ENCODE assay signal across 4 fruit fly cellular contexts in genomic region chr3R:10282077-10282476, dm6.
TF ChIP-seq lines count a peak whose summit lies in the region.

No protein-coding gene starts in this region.

- no peak for TF ChIP-seq CTCF in whole organism, embryonic (GFP tag; optimal IDR thresholded peaks at IDR 0.05; lab: Kevin White, UChicago)

TF ChIP-seq in whole organism, adult, 20 proteins besides CTCF, POLR2A, EP300 and RAD21:
- peak; percentile 2 for TF ChIP-seq tj (GFP tag; optimal IDR thresholded peaks at IDR 0.05; lab: Kevin White, UChicago)
- peak; percentile 5 for TF ChIP-seq kay (GFP tag; lab: Kevin White, UChicago; ENCODE audit: borderline replicate concordance)
- TF ChIP-seq CG14711 (tag; optimal IDR thresholded peaks at IDR 0.05; lab: Kevin White, UChicago) = no peak
TF ChIP-seq in whole organism, adult: peak in this region for 2.

TF ChIP-seq in whole organism, embryonic, 481 proteins besides CTCF, POLR2A, EP300 and RAD21:
- peak; percentile 75 for TF ChIP-seq Drgx (GFP tag; IDR thresholded peaks at IDR 0.05; lab: Robert Waterston, UW)
- no peak for TF ChIP-seq mirr (GFP tag; optimal IDR thresholded peaks at IDR 0.05; lab: Kevin White, UChicago)
- peak; percentile 7 for TF ChIP-seq Ets65A (GFP tag; lab: Kevin White, UChicago)
- TF ChIP-seq CG2889 (GFP tag; IDR thresholded peaks at IDR 0.05; lab: Robert Waterston, UW) = no peak
- peak; percentile 26 for TF ChIP-seq Hr39 (optimal IDR thresholded peaks at IDR 0.05; lab: Kevin White, UChicago)

TF ChIP-seq in whole organism, prepupa, 60 proteins besides CTCF, POLR2A, EP300 and RAD21:
- no peak for TF ChIP-seq CG32006 (GFP tag; optimal IDR thresholded peaks at IDR 0.05; lab: Kevin White, UChicago)
- TF ChIP-seq Gug (GFP tag; IDR thresholded peaks at IDR 0.05; lab: Robert Waterston, UW) = no peak
- TF ChIP-seq CG6163 (GFP tag; IDR thresholded peaks at IDR 0.05; lab: Robert Waterston, UW) = peak; percentile 61; the same call in 2 of the 3 replicates
- TF ChIP-seq dac (GFP tag; optimal IDR thresholded peaks at IDR 0.05; lab: Kevin White, UChicago) = no peak
- peak; percentile 68 for TF ChIP-seq CG6276 (GFP tag; optimal IDR thresholded peaks at IDR 0.05; lab: Kevin White, UChicago)
- peak; percentile 13 for TF ChIP-seq Hr4 (GFP tag; optimal IDR thresholded peaks at IDR 0.05; lab: Kevin White, UChicago)
- TF ChIP-seq CG8119 (GFP tag; IDR thresholded peaks at IDR 0.05; lab: Robert Waterston, UW) = peak; percentile 82
- TF ChIP-seq Ets21C (GFP tag; optimal IDR thresholded peaks at IDR 0.05; lab: Kevin White, UChicago) = no peak
- TF ChIP-seq CG15336 (GFP tag; IDR thresholded peaks at IDR 0.05; lab: Robert Waterston, UW) = peak; percentile 70
- TF ChIP-seq Lpt (GFP tag; optimal IDR thresholded peaks at IDR 0.05; lab: Kevin White, UChicago) = peak; percentile 59
- TF ChIP-seq CG11294 (GFP tag; IDR thresholded peaks at IDR 0.05; lab: Robert Waterston, UW) = peak; percentile 24; the same call in 1 of the 2 replicates
- TF ChIP-seq eg (GFP tag; IDR thresholded peaks at IDR 0.05; lab: Robert Waterston, UW) = peak; percentile 87
TF ChIP-seq in whole organism, prepupa: peak in this region for 8.

TF ChIP-seq in whole organism, pupa, 21 proteins besides CTCF, POLR2A, EP300 and RAD21:
- no peak for TF ChIP-seq CG13204 (GFP tag; optimal IDR thresholded peaks at IDR 0.05; lab: Kevin White, UChicago)
- no peak for TF ChIP-seq CG10348 (GFP tag; IDR thresholded peaks at IDR 0.05; lab: Robert Waterston, UW)
- TF ChIP-seq CG8301 (tag; optimal IDR thresholded peaks at IDR 0.05; lab: Kevin White, UChicago) = no peak
- peak; percentile 30 for TF ChIP-seq Pif1A (GFP tag; optimal IDR thresholded peaks at IDR 0.05; lab: Kevin White, UChicago)
- TF ChIP-seq CG15710 (tag; optimal IDR thresholded peaks at IDR 0.05; lab: Kevin White, UChicago) = no peak
- TF ChIP-seq CG32121 (GFP tag; IDR thresholded peaks at IDR 0.05; lab: Robert Waterston, UW) = peak; percentile 84
- peak; percentile 76 for TF ChIP-seq CG12605 (GFP tag; IDR thresholded peaks at IDR 0.05; lab: Robert Waterston, UW)
- no peak for TF ChIP-seq EcR (GFP tag; optimal IDR thresholded peaks at IDR 0.05; lab: Kevin White, UChicago)
- 0 out of 2 replicates have a peak, but pooled peaks have one; percentile 8 for TF ChIP-seq rn (GFP tag; IDR thresholded peaks at IDR 0.05; lab: Robert Waterston, UW)
- TF ChIP-seq fd96Ca (GFP tag; IDR thresholded peaks at IDR 0.05; lab: Robert Waterston, UW) = peak; percentile 49; the same call in 2 of the 3 replicates
- TF ChIP-seq Pif1B (GFP tag; optimal IDR thresholded peaks at IDR 0.05; lab: Kevin White, UChicago) = no peak
- TF ChIP-seq CG4496 (GFP tag; IDR thresholded peaks at IDR 0.05; lab: Robert Waterston, UW) = peak; percentile 78
- no peak for TF ChIP-seq CG17806 (tag; optimal IDR thresholded peaks at IDR 0.05; lab: Kevin White, UChicago)
- TF ChIP-seq CG8159 (tag; optimal IDR thresholded peaks at IDR 0.05; lab: Kevin White, UChicago) = no peak
- no peak for TF ChIP-seq D1 (tag; optimal IDR thresholded peaks at IDR 0.05; lab: Kevin White, UChicago)
- TF ChIP-seq CG34367 (tag; optimal IDR thresholded peaks at IDR 0.05; lab: Kevin White, UChicago) = no peak
- TF ChIP-seq CG14655 (GFP tag; optimal IDR thresholded peaks at IDR 0.05; lab: Kevin White, UChicago) = no peak
- TF ChIP-seq Ets98B (GFP tag; IDR thresholded peaks at IDR 0.05; lab: Robert Waterston, UW) = peak; percentile 81
- TF ChIP-seq Snoo (tag; optimal IDR thresholded peaks at IDR 0.05; lab: Kevin White, UChicago) = no peak
- no peak for TF ChIP-seq CG9948 (tag; optimal IDR thresholded peaks at IDR 0.05; lab: Kevin White, UChicago)
- no peak for TF ChIP-seq gl (tag; optimal IDR thresholded peaks at IDR 0.05; lab: Kevin White, UChicago)
